Worm (Caenorhabditis elegans) whole organism, L2 larva: ENCODE results near the gene F42H10.6.

Experiments used
- ama-1 ChIP-seq: fragments of 150-350 bp; optimal IDR thresholded peaks from 2 replicates; lab custom pipeline; 2018; ENCODE audit warnings: inconsistent platforms
- snpc-4 ChIP-seq: fragments of 150-350 bp; optimal IDR thresholded peaks from 2 replicates; lab custom pipeline; 2014; ENCODE audit warnings: missing biosample characterization, missing genetic modification characterization
- unc-62 ChIP-seq: fragments of 150-350 bp; optimal IDR thresholded peaks from 2 replicates; lab custom pipeline; 2014; ENCODE audit warnings: missing biosample characterization, missing genetic modification reagents, missing genetic modification characterization

ce11 chrIII:8446940-8447403, 33.3 kb downstream of the F42H10.6 start, which contains the start of gene rpn-3:
- peak; percentile 66 for TF ChIP-seq unc-62
- peak; percentile 96 for TF ChIP-seq ama-1 (lab: Kevin White, UChicago)
- TF ChIP-seq snpc-4 (tag; lab: Kevin White, UChicago), result peak; percentile 90
